Worm (Caenorhabditis elegans): Measurements from ENCODE around the gene srw-84.

srw-84 gene

DNA sequence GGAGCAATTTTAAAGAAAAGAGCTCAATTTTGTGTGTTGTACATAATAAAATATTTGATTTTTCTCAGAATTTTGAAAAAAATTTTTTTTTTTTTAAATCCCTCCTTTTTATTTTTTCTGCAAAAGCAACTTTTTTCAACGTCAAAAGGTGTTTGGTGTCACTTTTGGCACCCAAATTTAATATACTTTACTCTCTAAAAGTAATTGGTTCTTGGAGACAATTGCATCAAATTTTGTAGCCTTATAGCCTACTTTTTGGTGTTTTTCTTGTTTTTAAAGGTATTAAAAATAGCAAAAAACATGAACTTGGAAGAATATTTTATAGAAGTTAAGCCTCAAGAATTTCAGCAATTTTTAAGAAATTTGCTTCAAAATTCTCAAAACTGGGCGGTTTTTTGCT is at the start of gene srw-84:
srw-84 (plus strand) TSS at position 301 of the 400 bp plus-strand sequence.
- no peak for TF ChIP-seq ceh-13 (GFP tag; optimal IDR thresholded peaks at IDR 0.05)
- no peak for TF ChIP-seq scrt-1 (GFP tag; IDR thresholded peaks at IDR 0.05)
- no peak for TF ChIP-seq flt-1 (GFP tag; IDR thresholded peaks at IDR 0.05)
- no peak for TF ChIP-seq B0310.2 (tag; optimal IDR thresholded peaks at IDR 0.05)
- TF ChIP-seq sea-1 (GFP tag; conservative IDR thresholded peaks at IDR 0.05), result no peak
- TF ChIP-seq F13C5.2 (tag; optimal IDR thresholded peaks at IDR 0.05), result no peak
- no peak for TF ChIP-seq tbx-11 (GFP tag; IDR thresholded peaks at IDR 0.05)
- TF ChIP-seq ets-7 (tag; optimal IDR thresholded peaks at IDR 0.05), result no peak
- no peak for TF ChIP-seq pes-1 (GFP tag; IDR thresholded peaks at IDR 0.05)

ce11 chrV:19337333-19337732 is 43.7 kb upstream of the srw-84 start:
- TF ChIP-seq sea-1 (GFP tag; conservative IDR thresholded peaks at IDR 0.05), result no peak
- TF ChIP-seq hnd-1 (tag; optimal IDR thresholded peaks at IDR 0.05), result no peak
- TF ChIP-seq tbx-11 (GFP tag; IDR thresholded peaks at IDR 0.05), result no peak
- no peak for TF ChIP-seq tbx-37 (GFP tag; conservative IDR thresholded peaks at IDR 0.05)
- TF ChIP-seq ama-1 (optimal IDR thresholded peaks at IDR 0.05), result no peak
- no peak for TF ChIP-seq B0310.2 (tag; optimal IDR thresholded peaks at IDR 0.05)
- no peak for TF ChIP-seq aly-1 (tag; optimal IDR thresholded peaks at IDR 0.05)
- TF ChIP-seq pes-1 (GFP tag; IDR thresholded peaks at IDR 0.05), result no peak
- no peak for TF ChIP-seq ceh-36 (tag; optimal IDR thresholded peaks at IDR 0.05)
- no peak for TF ChIP-seq ceh-13 (GFP tag; optimal IDR thresholded peaks at IDR 0.05)
- TF ChIP-seq tra-4 (tag; optimal IDR thresholded peaks at IDR 0.05), result no peak
- no peak for TF ChIP-seq F13C5.2 (tag; optimal IDR thresholded peaks at IDR 0.05)
- no peak for TF ChIP-seq flt-1 (GFP tag; IDR thresholded peaks at IDR 0.05)
- TF ChIP-seq ets-7 (tag; optimal IDR thresholded peaks at IDR 0.05), result no peak
- no peak for TF ChIP-seq hmg-4 (GFP tag; optimal IDR thresholded peaks at IDR 0.05)
- TF ChIP-seq hmbx-1 (tag; optimal IDR thresholded peaks at IDR 0.05), result no peak
- TF ChIP-seq scrt-1 (GFP tag; IDR thresholded peaks at IDR 0.05), result no peak

DNA sequence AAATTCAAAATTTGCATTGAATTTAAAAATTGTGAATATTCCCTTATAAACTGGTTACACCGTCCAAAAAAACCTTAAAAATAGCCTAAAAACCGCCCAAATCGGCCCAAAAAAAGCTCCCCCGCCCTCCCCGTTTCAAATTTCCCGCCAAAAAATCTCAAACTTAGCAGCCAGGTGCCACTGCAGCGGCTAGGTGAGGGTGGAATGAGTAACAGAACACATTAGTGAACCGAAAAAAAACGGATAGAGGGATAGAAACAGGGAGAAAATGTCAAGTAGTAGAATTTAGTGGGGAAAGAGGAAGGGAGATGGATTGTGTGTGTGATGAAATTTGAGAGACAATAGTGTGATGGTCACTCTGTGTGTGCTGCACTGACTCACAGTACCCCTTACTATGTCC is 29.1 kb upstream of the srw-84 start:
- TF ChIP-seq ama-1 (optimal IDR thresholded peaks at IDR 0.05) (no peak), hmg-4 (GFP tag; optimal IDR thresholded peaks at IDR 0.05) (no peak), scrt-1 (GFP tag; IDR thresholded peaks at IDR 0.05) (no peak), ets-7 (tag; optimal IDR thresholded peaks at IDR 0.05) (no peak), hmbx-1 (tag; optimal IDR thresholded peaks at IDR 0.05) (no peak), tbx-37 (GFP tag; conservative IDR thresholded peaks at IDR 0.05) (no peak), ceh-36 (tag; optimal IDR thresholded peaks at IDR 0.05) (no peak), ceh-13 (GFP tag; optimal IDR thresholded peaks at IDR 0.05) (no peak)

- TF ChIP-seq ceh-13 (GFP tag; optimal IDR thresholded peaks at IDR 0.05), result no peak
- no peak for TF ChIP-seq ets-7 (tag; optimal IDR thresholded peaks at IDR 0.05)
- no peak for TF ChIP-seq ama-1 (optimal IDR thresholded peaks at IDR 0.05)
- no peak for TF ChIP-seq B0310.2 (tag; optimal IDR thresholded peaks at IDR 0.05)
- no peak for TF ChIP-seq hmg-4 (GFP tag; optimal IDR thresholded peaks at IDR 0.05)
- TF ChIP-seq tra-4 (tag; optimal IDR thresholded peaks at IDR 0.05), result no peak
- TF ChIP-seq sea-1 (GFP tag; conservative IDR thresholded peaks at IDR 0.05), result no peak
- no peak for TF ChIP-seq F13C5.2 (tag; optimal IDR thresholded peaks at IDR 0.05)
- no peak for TF ChIP-seq pes-1 (GFP tag; IDR thresholded peaks at IDR 0.05)
- no peak for TF ChIP-seq aly-1 (tag; optimal IDR thresholded peaks at IDR 0.05)
- TF ChIP-seq tbx-11 (GFP tag; IDR thresholded peaks at IDR 0.05), result no peak
- TF ChIP-seq scrt-1 (GFP tag; IDR thresholded peaks at IDR 0.05), result no peak
- TF ChIP-seq hnd-1 (tag; optimal IDR thresholded peaks at IDR 0.05), result no peak
- no peak for TF ChIP-seq ceh-36 (tag; optimal IDR thresholded peaks at IDR 0.05)
- no peak for TF ChIP-seq tbx-37 (GFP tag; conservative IDR thresholded peaks at IDR 0.05)
- no peak for TF ChIP-seq flt-1 (GFP tag; IDR thresholded peaks at IDR 0.05)
- TF ChIP-seq hmbx-1 (tag; optimal IDR thresholded peaks at IDR 0.05), result no peak
Observed at ce11 chrV:19354506-19354905, 26.6 kb upstream of the srw-84 start.

ce11 chrV:19355219-19355618 is 25.8 kb upstream of the srw-84 start:
- no peak for TF ChIP-seq tbx-37 (GFP tag; conservative IDR thresholded peaks at IDR 0.05)
- no peak for TF ChIP-seq pes-1 (GFP tag; IDR thresholded peaks at IDR 0.05)
- no peak for TF ChIP-seq sea-1 (GFP tag; conservative IDR thresholded peaks at IDR 0.05)
- no peak for TF ChIP-seq tra-4 (tag; optimal IDR thresholded peaks at IDR 0.05)
- TF ChIP-seq aly-1 (tag; optimal IDR thresholded peaks at IDR 0.05), result no peak
- TF ChIP-seq B0310.2 (tag; optimal IDR thresholded peaks at IDR 0.05), result no peak
- no peak for TF ChIP-seq hnd-1 (tag; optimal IDR thresholded peaks at IDR 0.05)
- TF ChIP-seq F13C5.2 (tag; optimal IDR thresholded peaks at IDR 0.05), result no peak
- TF ChIP-seq ceh-36 (tag; optimal IDR thresholded peaks at IDR 0.05), result no peak
- TF ChIP-seq flt-1 (GFP tag; IDR thresholded peaks at IDR 0.05), result no peak
- no peak for TF ChIP-seq ets-7 (tag; optimal IDR thresholded peaks at IDR 0.05)
- TF ChIP-seq tbx-11 (GFP tag; IDR thresholded peaks at IDR 0.05), result no peak
- no peak for TF ChIP-seq hmg-4 (GFP tag; optimal IDR thresholded peaks at IDR 0.05)
- TF ChIP-seq ama-1 (optimal IDR thresholded peaks at IDR 0.05), result no peak
- TF ChIP-seq ceh-13 (GFP tag; optimal IDR thresholded peaks at IDR 0.05), result no peak
- no peak for TF ChIP-seq hmbx-1 (tag; optimal IDR thresholded peaks at IDR 0.05)
- no peak for TF ChIP-seq scrt-1 (GFP tag; IDR thresholded peaks at IDR 0.05)

DNA sequence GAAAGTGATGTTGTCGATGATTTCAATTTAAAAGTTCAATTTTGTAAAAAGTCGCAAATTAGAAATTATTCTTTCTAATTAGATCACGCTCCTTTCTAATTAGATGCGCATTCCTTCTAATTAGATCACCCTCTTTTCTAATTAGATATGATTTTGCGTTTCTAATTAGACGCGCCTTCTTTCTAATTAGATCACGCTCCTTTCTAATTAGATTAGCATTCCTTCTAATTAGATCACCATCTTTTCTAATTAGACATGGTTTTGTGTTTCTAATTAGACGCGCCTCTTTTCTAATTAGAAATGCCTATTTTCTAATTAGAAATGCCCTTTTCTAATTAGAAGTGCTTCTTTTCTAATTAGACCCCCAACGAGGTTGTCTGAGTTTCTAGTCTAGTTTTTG is 24.4 kb upstream of the srw-84 start:
- TF ChIP-seq ceh-36 (tag; optimal IDR thresholded peaks at IDR 0.05) (no peak), flt-1 (GFP tag; IDR thresholded peaks at IDR 0.05) (no peak)

ce11 chrV:19358039-19358438 is 23.0 kb upstream of the srw-84 start:
- TF ChIP-seq ets-7 (tag; optimal IDR thresholded peaks at IDR 0.05) (no peak), aly-1 (tag; optimal IDR thresholded peaks at IDR 0.05) (no peak), hmbx-1 (tag; optimal IDR thresholded peaks at IDR 0.05) (no peak), tbx-37 (GFP tag; conservative IDR thresholded peaks at IDR 0.05) (no peak), hmg-4 (GFP tag; optimal IDR thresholded peaks at IDR 0.05) (no peak), hnd-1 (tag; optimal IDR thresholded peaks at IDR 0.05) (no peak), ceh-36 (tag; optimal IDR thresholded peaks at IDR 0.05) (no peak), tbx-11 (GFP tag; IDR thresholded peaks at IDR 0.05) (no peak), ceh-13 (GFP tag; optimal IDR thresholded peaks at IDR 0.05) (no peak), tra-4 (tag; optimal IDR thresholded peaks at IDR 0.05) (no peak), sea-1 (GFP tag; conservative IDR thresholded peaks at IDR 0.05) (no peak), pes-1 (GFP tag; IDR thresholded peaks at IDR 0.05) (no peak), B0310.2 (tag; optimal IDR thresholded peaks at IDR 0.05) (no peak)

DNA sequence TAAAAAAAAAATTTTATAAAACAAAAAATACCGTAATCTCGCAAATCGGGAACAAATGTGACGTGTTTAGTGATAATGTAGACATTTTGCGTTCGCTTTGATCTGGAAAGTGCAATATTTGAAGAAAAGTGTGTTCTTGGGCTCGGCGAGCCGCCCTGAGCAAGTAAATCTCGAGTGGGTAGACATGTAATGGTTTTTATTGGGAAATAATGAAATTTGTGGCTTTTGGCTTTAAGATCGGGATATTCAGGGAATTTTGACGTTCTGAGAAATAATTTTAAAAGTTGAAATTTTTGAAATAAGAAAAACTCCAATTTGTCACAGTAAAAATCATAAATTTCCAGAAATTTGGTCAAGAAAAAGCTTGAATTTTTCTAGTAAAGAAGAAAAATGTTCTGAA is 18.5 kb upstream of the srw-84 start, which contains the start of gene C14B4.2:
C14B4.2 (minus strand) TSS at position 101 of the 400 bp plus-strand sequence.
- no peak for TF ChIP-seq ceh-13 (GFP tag; optimal IDR thresholded peaks at IDR 0.05)
- TF ChIP-seq tbx-37 (GFP tag; conservative IDR thresholded peaks at IDR 0.05), result no peak
- TF ChIP-seq pes-1 (GFP tag; IDR thresholded peaks at IDR 0.05), result no peak
- no peak for TF ChIP-seq F13C5.2 (tag; optimal IDR thresholded peaks at IDR 0.05)
- TF ChIP-seq flt-1 (GFP tag; IDR thresholded peaks at IDR 0.05), result no peak
- TF ChIP-seq ceh-36 (tag; optimal IDR thresholded peaks at IDR 0.05), result no peak
- no peak for TF ChIP-seq aly-1 (tag; optimal IDR thresholded peaks at IDR 0.05)
- TF ChIP-seq tbx-11 (GFP tag; IDR thresholded peaks at IDR 0.05), result no peak
- TF ChIP-seq scrt-1 (GFP tag; IDR thresholded peaks at IDR 0.05), result no peak
- TF ChIP-seq hmbx-1 (tag; optimal IDR thresholded peaks at IDR 0.05), result no peak

All from whole organism, early embryonic.